Worm (Caenorhabditis elegans): ENCODE data around the gene D2096.7.

D2096.7 gene

ce11 chrIV:8359716-8360407 lies 17.6 kb downstream of the D2096.7 start, which contains the start of gene D2096.5:
Gene D2096.5, minus strand, starts transcription at chrIV:8359766.
- TF ChIP-seq unc-55 (GFP tag; optimal IDR thresholded peaks at IDR 0.05) (peak; percentile 36), sma-3 (GFP tag; optimal IDR thresholded peaks at IDR 0.05) (no peak), mbf-1 (tag; optimal IDR thresholded peaks at IDR 0.05) (no peak), C34F6.9 (tag; optimal IDR thresholded peaks at IDR 0.05) (peak; percentile 63), mdl-1 (tag; optimal IDR thresholded peaks at IDR 0.05) (no peak), R02D3.7 (tag; optimal IDR thresholded peaks at IDR 0.05) (no peak), nhr-21 (tag; optimal IDR thresholded peaks at IDR 0.05) (no peak)

ce11 chrIV:8358492-8358891 lies 18.9 kb downstream of the D2096.7 start, which contains the start of gene D2096.13:
Gene D2096.13, minus strand, starts transcription at chrIV:8358592.
- TF ChIP-seq ama-1 (optimal IDR thresholded peaks at IDR 0.05) (no peak), sma-9 (GFP tag; optimal IDR thresholded peaks at IDR 0.05) (no peak), sma-9 (tag; optimal IDR thresholded peaks at IDR 0.05) (no peak), elt-1 (tag; optimal IDR thresholded peaks at IDR 0.05) (no peak), snpc-4 (tag; optimal IDR thresholded peaks at IDR 0.05) (no peak), nhr-237 (tag; optimal IDR thresholded peaks at IDR 0.05) (no peak), lsy-2 (tag; optimal IDR thresholded peaks at IDR 0.05) (no peak), unc-62 (GFP tag; optimal IDR thresholded peaks at IDR 0.05) (no peak), lin-11 (tag; optimal IDR thresholded peaks at IDR 0.05) (no peak), blmp-1 (tag; optimal IDR thresholded peaks at IDR 0.05; ENCODE audit: insufficient read depth) (no peak), alr-1 (tag; optimal IDR thresholded peaks at IDR 0.05) (no peak), ZK546.5 (tag; optimal IDR thresholded peaks at IDR 0.05) (no peak), ztf-4 (tag; optimal IDR thresholded peaks at IDR 0.05) (no peak), nhr-129 (tag; optimal IDR thresholded peaks at IDR 0.05) (no peak), aly-2 (tag; optimal IDR thresholded peaks at IDR 0.05) (no peak), Y55F3AM.14 (GFP tag; optimal IDR thresholded peaks at IDR 0.05) (no peak), skn-1 (tag; optimal IDR thresholded peaks at IDR 0.05) (no peak), nhr-77 (tag; optimal IDR thresholded peaks at IDR 0.05) (no peak), unc-55 (GFP tag; optimal IDR thresholded peaks at IDR 0.05) (no peak), unc-39 (tag; optimal IDR thresholded peaks at IDR 0.05) (no peak), elt-3 (tag; optimal IDR thresholded peaks at IDR 0.05) (no peak)

ce11 chrIV:8357299-8357698 lies 20.1 kb downstream of the D2096.7 start:
- TF ChIP-seq aly-2 (tag; optimal IDR thresholded peaks at IDR 0.05) (no peak), F13H6.1 (tag; optimal IDR thresholded peaks at IDR 0.05) (no peak), ceh-82 (tag; optimal IDR thresholded peaks at IDR 0.05) (no peak), sem-4 (tag; optimal IDR thresholded peaks at IDR 0.05) (no peak), nhr-129 (tag; optimal IDR thresholded peaks at IDR 0.05) (no peak), R02D3.7 (tag; optimal IDR thresholded peaks at IDR 0.05) (no peak), snpc-4 (tag; optimal IDR thresholded peaks at IDR 0.05) (no peak), lin-13 (GFP tag; optimal IDR thresholded peaks at IDR 0.05) (no peak), C34F6.9 (tag; optimal IDR thresholded peaks at IDR 0.05) (no peak), ZK546.5 (tag; optimal IDR thresholded peaks at IDR 0.05) (no peak), zag-1 (tag; optimal IDR thresholded peaks at IDR 0.05) (no peak), peb-1 (tag; optimal IDR thresholded peaks at IDR 0.05) (no peak), gmeb-1 (tag; optimal IDR thresholded peaks at IDR 0.05) (no peak), nhr-10 (tag; optimal IDR thresholded peaks at IDR 0.05) (no peak), egl-27 (tag; optimal IDR thresholded peaks at IDR 0.05) (no peak), dmd-4 (tag; optimal IDR thresholded peaks at IDR 0.05) (no peak), ztf-4 (tag; optimal IDR thresholded peaks at IDR 0.05) (no peak)

- TF ChIP-seq unc-55 (GFP tag; optimal IDR thresholded peaks at IDR 0.05), result no peak
- TF ChIP-seq ZK546.5 (tag; optimal IDR thresholded peaks at IDR 0.05), result no peak
- no peak for TF ChIP-seq aly-2 (tag; optimal IDR thresholded peaks at IDR 0.05)
- TF ChIP-seq ceh-82 (tag; optimal IDR thresholded peaks at IDR 0.05), result no peak
- no peak for TF ChIP-seq C34F6.9 (tag; optimal IDR thresholded peaks at IDR 0.05)
- TF ChIP-seq nhr-129 (tag; optimal IDR thresholded peaks at IDR 0.05), result no peak
- no peak for TF ChIP-seq sem-4 (tag; optimal IDR thresholded peaks at IDR 0.05)
- no peak for TF ChIP-seq skn-1 (tag; optimal IDR thresholded peaks at IDR 0.05)
- no peak for TF ChIP-seq lsy-2 (tag; optimal IDR thresholded peaks at IDR 0.05)
- no peak for TF ChIP-seq nhr-23 (tag; optimal IDR thresholded peaks at IDR 0.05)
- no peak for TF ChIP-seq sma-9 (GFP tag; optimal IDR thresholded peaks at IDR 0.05)
- no peak for TF ChIP-seq sma-9 (tag; optimal IDR thresholded peaks at IDR 0.05)
- TF ChIP-seq lin-13 (GFP tag; optimal IDR thresholded peaks at IDR 0.05), result no peak
- TF ChIP-seq Y55F3AM.14 (GFP tag; optimal IDR thresholded peaks at IDR 0.05), result no peak
- no peak for TF ChIP-seq unc-39 (tag; optimal IDR thresholded peaks at IDR 0.05)
- no peak for TF ChIP-seq nhr-10 (tag; optimal IDR thresholded peaks at IDR 0.05)
- no peak for TF ChIP-seq ztf-1 (GFP tag; conservative IDR thresholded peaks at IDR 0.05)
- no peak for TF ChIP-seq sma-3 (GFP tag; optimal IDR thresholded peaks at IDR 0.05)
- no peak for TF ChIP-seq snpc-4 (tag; optimal IDR thresholded peaks at IDR 0.05)
Observed at ce11 chrIV:8355592-8355991, 21.8 kb downstream of the D2096.7 start, which contains the start of the genes F17E9.2 and col-116. Gene F17E9.2, plus strand, starts transcription at chrIV:8355892. Gene col-116, plus strand, starts transcription at chrIV:8355906.

All from whole organism, L2 larva.